Worm (Caenorhabditis elegans) whole organism, L4/young adult: ENCODE results near the gene C30H6.8.

Experiments used
- W03F9.2 ChIP-seq: fragments of 150-350 bp; optimal IDR thresholded peaks from 2 replicates; lab custom pipeline; 2014; ENCODE audit warnings: missing biosample characterization, missing genetic modification characterization
- dao-5 ChIP-seq: sonication (generic microtip); optimal IDR thresholded peaks from 2 replicates; lab custom pipeline; 2016; ENCODE audit warnings: missing genotype, missing genetic modification characterization, moderate library complexity, missing compliant biosample characterization
- him-1 ChIP-seq: sonication (generic microtip); optimal IDR thresholded peaks from 2 replicates; lab custom pipeline; 2016; ENCODE audit warnings: missing genotype, missing genetic modification reagents, missing genetic modification characterization, missing compliant biosample characterization

C30H6.8 gene

DNA sequence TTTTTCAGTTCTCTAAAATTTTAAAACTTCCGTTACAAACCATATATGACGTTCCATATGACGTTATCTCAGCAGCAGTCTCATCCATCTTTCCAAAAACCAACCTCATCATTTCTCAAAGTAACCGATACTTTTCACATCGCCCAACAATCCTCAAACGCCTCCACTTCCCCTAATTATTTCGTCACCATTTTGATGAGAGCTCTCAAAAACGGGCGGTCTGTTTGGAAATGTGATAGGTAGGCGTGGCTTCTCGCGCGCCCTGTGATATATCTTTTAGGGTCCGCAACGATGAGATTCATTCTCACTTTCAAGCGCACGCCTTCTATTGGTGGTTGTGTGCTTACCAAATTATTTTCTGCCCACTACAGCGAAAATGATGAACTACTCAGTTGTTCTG is 13.8 kb upstream of the C30H6.8 start, which contains the start of gene trh-1:
trh-1 (plus strand) TSS at position 301 of the 400 bp plus-strand sequence.
- TF ChIP-seq him-1 (tag; lab: Kevin White, UChicago) (no peak), W03F9.2 (tag; lab: Kevin White, UChicago) (no peak), dao-5 (no peak)

DNA sequence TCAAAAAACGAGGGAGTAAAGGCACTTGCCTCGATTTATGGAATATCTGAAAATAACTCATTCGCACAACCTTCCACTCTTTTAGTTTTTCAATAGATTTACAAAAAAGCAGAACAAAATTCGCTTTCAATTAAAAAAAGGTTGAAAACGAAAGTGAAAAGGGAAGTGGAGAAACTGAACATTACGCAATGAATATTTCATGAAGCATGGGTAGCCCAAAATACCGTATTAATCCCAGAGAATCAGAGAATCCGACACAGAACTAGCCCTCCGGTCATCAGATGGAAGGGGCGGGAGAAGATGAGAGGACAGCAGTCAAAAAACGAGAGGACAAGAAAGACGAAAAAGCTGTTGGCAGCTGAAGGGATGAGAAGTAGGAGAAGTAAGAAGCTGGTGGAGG is 10.7 kb upstream of the C30H6.8 start, which contains the start of gene C30H6.5:
C30H6.5 (plus strand) TSS at position 301 of the 400 bp plus-strand sequence.
- TF ChIP-seq W03F9.2 (tag; lab: Kevin White, UChicago) (no peak), him-1 (tag; lab: Kevin White, UChicago) (no peak), dao-5 (no peak)

DNA sequence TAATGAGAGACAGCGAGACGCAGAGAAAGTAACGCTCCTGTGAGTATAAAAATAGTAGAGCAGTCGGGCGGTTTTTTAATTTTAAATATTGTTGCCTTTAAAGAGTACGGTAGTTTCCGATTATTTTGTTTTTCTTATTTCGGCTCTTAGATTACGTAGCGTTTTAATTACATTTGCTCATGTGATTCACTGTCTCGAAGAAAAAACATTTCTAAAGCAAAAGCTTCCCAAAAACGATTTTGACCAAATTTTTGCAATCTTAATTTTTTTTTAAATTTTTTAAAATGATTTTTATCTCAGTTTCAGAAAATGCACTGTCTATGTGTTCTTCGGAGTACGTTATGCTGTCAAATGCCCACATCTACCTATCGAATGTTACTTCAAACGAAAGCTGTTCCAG is 6.0 kb upstream of the C30H6.8 start, which contains the start of gene haf-1:
haf-1 (plus strand) TSS at position 301 of the 400 bp plus-strand sequence.
- TF ChIP-seq W03F9.2 (tag; lab: Kevin White, UChicago) (no peak), him-1 (tag; lab: Kevin White, UChicago) (no peak), dao-5 (no peak)

DNA sequence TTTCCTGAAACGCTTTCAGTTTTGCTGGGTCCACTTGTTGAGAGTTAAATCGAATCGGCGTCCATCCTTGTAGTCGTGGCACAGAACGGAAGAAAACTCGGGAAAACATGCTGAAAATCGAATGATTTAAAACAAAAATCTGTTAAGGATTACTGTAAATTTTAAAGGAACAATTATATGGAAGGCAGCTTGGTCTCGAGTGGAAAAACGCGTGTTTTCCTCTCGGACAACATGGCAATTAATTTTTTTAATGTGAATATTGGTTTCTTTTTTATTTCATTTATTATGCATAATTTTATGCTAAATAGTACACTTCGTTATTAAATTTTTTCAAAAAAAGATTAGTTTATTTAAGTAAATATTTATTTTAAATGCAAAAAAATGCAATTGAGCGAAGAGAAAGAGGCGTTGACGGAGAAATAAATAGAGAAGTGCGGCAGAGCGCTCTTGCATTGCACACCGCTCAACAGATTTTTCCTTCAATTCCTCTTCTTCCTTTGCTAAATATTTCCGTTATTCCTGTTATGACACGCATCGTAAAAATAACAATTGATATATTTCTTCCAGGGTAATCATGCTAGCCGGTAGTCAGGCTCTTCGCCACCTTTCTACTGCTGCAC is 2.0 kb upstream of the C30H6.8 start, which contains the start of the genes C30H6.9 and dlat-2:
C30H6.9 (minus strand) TSS at position 110 of the 620 bp plus-strand sequence.
dlat-2 (plus strand) TSS at position 566 of the 620 bp plus-strand sequence.
- TF ChIP-seq W03F9.2 (tag; lab: Kevin White, UChicago): peak; percentile 76
- no peak for TF ChIP-seq dao-5
- no peak for TF ChIP-seq him-1 (tag; lab: Kevin White, UChicago)

DNA sequence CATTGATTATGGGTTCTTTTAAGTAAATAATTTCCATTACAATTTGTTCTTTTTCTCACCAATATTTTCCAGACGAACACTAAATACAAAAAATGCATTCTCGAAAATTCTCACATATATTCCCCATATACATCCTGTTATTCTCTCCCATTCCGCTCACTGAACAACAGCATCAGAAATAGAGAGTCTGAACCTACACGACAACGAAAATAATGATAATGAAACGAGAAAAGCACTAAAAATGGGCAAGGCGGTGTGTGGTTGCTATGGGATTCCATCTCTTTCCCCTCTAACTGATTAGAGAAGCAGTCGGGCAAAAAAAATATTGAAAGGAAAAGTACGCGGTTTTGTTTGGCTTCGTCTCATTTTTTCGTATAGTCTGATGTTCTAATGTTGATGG is 917 bp downstream of the C30H6.8 start, which contains the start of gene C30H6.12:
C30H6.12 (plus strand) TSS at position 301 of the 400 bp plus-strand sequence.
- TF ChIP-seq W03F9.2 (tag; lab: Kevin White, UChicago) (no peak), dao-5 (no peak), him-1 (tag; lab: Kevin White, UChicago) (no peak)

DNA sequence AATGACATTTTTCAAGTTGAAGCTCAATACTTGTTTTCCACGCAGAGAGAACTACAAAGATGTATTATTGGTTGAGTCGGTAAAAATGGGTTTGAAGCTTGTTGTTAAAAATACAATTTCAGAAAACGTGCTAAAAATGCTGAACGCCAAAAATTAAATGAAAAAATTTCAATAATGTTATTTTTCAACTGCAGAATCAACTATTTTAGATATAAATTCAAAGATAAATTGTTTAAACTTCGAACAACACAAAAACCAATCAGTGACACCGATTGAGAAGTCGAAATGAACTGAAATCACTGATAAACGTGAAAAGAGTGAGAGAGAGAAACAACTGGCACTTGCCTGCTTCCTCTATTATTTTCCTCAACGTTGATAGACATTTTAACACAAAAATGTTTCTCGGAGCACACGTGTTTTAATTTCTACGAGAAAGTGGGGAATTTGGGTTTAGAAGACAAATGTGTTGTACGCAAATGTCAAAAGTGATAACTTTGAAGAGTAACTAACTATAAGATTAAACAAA is 5.4 kb downstream of the C30H6.8 start, which contains the start of gene T02D1.8:
T02D1.8 (minus strand) TSS at position 51 of the 526 bp plus-strand sequence.
- TF ChIP-seq dao-5 (no peak), him-1 (tag; lab: Kevin White, UChicago) (no peak), W03F9.2 (tag; lab: Kevin White, UChicago) (no peak)

DNA sequence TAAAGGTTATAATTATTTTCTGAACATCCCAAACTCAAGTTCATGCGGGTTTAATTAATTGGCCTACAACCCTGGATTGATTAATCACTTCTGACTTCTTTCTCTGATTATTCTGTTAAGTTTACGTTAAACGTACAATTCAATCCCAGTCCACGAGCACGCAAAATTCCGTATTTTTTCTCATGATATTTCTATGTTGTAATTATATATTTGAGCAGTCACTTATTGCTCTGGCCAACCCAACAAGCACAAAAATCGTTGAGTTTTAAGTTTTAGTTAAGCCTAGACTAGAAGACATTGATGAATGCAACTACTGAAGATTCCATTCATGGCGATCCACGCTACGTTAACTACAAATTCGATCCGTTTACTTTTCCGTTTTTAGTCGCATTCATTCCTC is 13.8 kb downstream of the C30H6.8 start, which contains the start of gene sru-15:
sru-15 (plus strand) TSS at position 301 of the 400 bp plus-strand sequence.
- TF ChIP-seq him-1 (tag; lab: Kevin White, UChicago) (no peak), W03F9.2 (tag; lab: Kevin White, UChicago) (no peak), dao-5 (no peak)

DNA sequence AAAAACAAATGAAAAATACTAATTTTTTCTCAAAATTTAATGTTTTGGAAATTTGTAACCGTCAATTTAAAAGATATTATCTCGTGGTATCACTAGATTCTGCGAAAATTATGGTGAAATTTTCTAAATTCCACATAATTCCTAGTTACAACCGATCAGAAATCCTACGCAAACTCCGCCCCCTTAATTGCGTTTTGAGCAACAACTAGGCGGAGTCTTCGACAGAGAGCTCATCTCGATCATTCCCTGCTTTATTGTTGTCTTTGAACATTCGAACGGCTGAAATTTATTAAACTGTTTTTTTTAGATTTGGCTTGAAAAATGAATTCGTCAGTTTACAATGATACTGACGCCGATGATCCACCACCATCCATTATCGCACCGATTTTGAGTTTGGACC is 17.3 kb downstream of the C30H6.8 start, which contains the start of gene T02D1.4:
T02D1.4 (plus strand) TSS at position 301 of the 400 bp plus-strand sequence.
- TF ChIP-seq W03F9.2 (tag; lab: Kevin White, UChicago): no peak

DNA sequence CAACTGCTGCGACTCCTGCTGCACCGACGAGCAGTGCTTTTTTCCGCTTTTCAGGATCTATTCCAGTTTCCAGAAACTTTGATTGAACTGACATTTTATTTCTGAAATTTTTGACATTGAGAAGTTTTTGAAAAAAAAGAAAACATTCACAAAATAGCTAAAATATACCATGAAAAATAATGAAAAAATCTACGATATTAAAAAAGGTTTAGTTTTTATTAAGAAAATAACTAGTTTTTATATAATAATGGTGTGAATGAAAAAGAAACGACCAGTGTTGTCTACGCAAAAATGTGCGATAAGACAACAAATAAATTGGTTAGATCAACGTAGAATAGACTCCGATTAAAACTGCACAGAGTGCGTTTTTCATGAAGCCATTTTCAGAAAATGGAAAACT is 23.4 kb downstream of the C30H6.8 start, which contains the start of gene pmp-4:
pmp-4 (minus strand) TSS at position 101 of the 400 bp plus-strand sequence.
- TF ChIP-seq him-1 (tag; lab: Kevin White, UChicago): no peak
- TF ChIP-seq dao-5: no peak
- TF ChIP-seq W03F9.2 (tag; lab: Kevin White, UChicago): no peak

DNA sequence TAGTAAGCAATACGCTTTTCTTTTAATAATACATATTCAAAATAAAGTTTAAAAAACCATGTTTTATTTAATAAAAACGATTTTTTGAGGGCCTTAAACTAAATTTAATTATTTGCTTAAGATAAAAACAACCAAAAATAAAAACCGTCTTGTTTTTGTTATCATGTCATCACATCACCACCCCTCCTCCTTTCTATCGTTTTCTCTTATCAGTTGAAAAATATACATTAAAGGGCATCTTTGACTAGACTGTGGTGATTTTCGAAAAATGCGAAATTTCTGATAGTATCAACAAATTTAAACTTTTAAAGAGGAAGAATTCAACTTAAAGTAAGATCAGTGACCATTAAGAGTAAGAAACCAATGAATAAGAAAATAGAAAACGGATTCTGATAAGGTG is 24.0 kb downstream of the C30H6.8 start:
- TF ChIP-seq W03F9.2 (tag; lab: Kevin White, UChicago) (no peak), dao-5 (no peak), him-1 (tag; lab: Kevin White, UChicago) (no peak)

DNA sequence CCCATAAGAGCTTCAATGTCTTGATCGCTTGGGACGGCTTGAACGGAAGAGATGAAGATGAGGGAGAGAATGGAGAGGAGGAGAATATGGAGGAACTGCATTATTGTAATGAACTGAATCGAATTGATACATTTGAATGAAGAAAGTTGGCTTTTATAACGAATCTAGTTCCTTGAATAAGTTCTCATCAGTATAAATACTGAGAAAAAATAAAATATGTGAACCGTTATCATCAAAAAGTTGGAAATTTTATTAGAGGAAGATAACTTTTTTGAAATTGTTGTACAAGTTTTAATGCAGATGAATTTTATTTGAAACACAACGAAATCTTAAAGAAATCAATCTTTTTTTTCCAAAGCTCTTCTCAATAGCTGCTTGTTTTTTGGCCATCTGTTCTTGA is 24.9 kb downstream of the C30H6.8 start, which contains the start of gene T02D1.7:
T02D1.7 (minus strand) TSS at position 101 of the 400 bp plus-strand sequence.
- no peak for TF ChIP-seq W03F9.2 (tag; lab: Kevin White, UChicago)
- no peak for TF ChIP-seq him-1 (tag; lab: Kevin White, UChicago)
- TF ChIP-seq dao-5: no peak

DNA sequence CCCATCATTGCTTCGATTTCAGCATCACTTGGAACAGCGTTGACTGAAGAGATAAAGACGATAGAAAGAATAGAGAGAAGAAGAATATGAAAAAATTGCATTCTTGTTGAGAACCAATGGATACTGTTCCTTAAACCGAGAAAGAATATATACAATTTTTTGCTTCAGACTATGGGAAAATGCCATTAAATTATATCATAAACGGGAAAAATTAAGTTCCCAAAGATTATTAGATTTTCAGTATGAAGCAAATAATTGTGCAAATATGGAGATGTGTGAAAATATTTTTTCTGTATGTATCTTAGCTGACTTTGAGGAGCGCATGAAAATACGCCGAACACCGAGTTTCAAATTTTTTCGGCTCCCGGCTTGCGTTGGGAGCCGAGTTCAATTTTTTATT is 25.4 kb downstream of the C30H6.8 start, which contains the start of gene T02D1.9:
T02D1.9 (minus strand) TSS at position 101 of the 400 bp plus-strand sequence.
- no peak for TF ChIP-seq him-1 (tag; lab: Kevin White, UChicago)
- TF ChIP-seq dao-5: no peak
- no peak for TF ChIP-seq W03F9.2 (tag; lab: Kevin White, UChicago)

DNA sequence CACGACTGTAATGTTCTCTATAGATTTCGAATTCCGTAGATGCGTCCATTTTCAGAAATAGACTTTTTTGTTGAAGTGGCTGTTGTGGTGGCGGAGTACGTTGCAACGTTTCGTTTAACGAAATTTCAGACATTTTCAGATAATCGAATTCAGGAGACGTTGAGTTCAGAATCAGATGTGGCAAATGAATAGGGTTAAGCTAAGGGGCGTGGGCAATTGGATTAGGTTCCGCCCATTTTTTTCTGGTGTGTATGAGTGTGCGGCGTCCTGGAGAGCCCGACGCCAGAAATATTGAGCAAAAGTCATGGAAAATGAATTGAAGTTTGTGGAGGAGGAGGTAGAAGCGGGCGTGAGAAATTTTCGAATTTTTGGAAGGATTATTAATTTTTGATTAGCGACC is 31.2 kb downstream of the C30H6.8 start:
- TF ChIP-seq dao-5: no peak
- no peak for TF ChIP-seq him-1 (tag; lab: Kevin White, UChicago)
- no peak for TF ChIP-seq W03F9.2 (tag; lab: Kevin White, UChicago)

DNA sequence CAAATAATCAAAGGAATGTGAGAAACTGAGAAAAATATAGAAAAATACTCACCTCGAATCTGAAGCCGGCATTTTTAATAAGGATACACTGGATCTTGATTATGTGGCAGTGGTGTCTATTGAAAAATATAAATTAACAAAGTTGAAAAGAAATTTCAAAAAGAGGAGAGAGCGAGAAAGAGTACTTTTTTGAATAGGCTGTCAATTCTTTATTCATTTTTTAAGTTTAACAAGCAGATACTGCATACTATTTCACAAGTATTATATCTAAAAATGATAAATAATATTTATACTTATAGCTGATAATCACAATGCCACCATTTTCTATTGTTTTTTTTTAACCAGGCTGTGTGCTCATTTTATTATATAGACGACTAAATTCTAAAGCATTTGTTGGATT is 35.6 kb downstream of the C30H6.8 start, which contains the start of gene npr-26:
npr-26 (minus strand) TSS at position 101 of the 400 bp plus-strand sequence.
- TF ChIP-seq W03F9.2 (tag; lab: Kevin White, UChicago): no peak
- TF ChIP-seq dao-5: no peak
